Fruit fly (Drosophila melanogaster): ENCODE measurements around the gene Lk.
A peak's percentile ranks its signal among the peaks of the same experiment; 100 is the strongest.

Gene Lk

DNA sequence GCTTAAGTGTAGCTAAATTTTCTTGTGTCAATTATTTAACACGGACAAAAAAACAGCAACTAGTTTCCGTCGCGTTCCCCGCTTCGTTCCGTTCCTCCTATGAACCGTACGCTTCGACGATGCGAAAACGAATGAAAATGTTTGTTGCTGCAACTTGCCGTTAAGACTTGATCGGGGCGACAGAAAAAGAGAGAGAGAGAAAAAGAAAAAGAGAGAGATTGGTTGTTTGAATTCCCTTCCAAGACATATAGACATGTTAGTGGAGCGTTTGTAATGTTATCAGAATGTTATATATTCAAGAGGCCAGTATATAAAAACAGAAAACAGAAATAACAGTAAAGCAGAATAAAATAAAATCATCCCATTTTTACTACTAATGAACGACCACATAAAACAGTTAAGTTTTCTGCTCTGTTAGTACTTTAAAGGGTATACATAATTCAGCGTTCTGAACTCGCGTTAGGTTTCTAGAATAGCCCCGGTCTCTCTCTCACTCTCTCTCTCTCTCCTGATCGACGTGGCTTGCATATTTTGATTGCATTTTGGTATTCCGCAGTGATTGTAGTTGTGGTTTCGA, 9.6 kb downstream of the Lk start, which contains the start of gene Gbs-70E (continued):
- peak; percentile 94 for TF ChIP-seq CG7839 (tag; optimal IDR thresholded peaks at IDR 0.05)
- TF ChIP-seq CG16863 (GFP tag; optimal IDR thresholded peaks at IDR 0.05), result peak; percentile 93
- peak; percentile 31 for TF ChIP-seq stwl (tag; optimal IDR thresholded peaks at IDR 0.05)
- TF ChIP-seq Fer1 (GFP tag; optimal IDR thresholded peaks at IDR 0.05), result peak; percentile 93
- peak; percentile 88 for TF ChIP-seq zen (tag; optimal IDR thresholded peaks at IDR 0.05)
- TF ChIP-seq CTCF (GFP tag; optimal IDR thresholded peaks at IDR 0.05), result peak; percentile 22
- peak; percentile 86; the same call in 1 of the 2 replicates for TF ChIP-seq CG4730 (GFP tag; IDR thresholded peaks at IDR 0.05)
- peak; percentile 59 for TF ChIP-seq TFAM (GFP tag; optimal IDR thresholded peaks at IDR 0.05)
- peak; percentile 92 for TF ChIP-seq lab (GFP tag; optimal IDR thresholded peaks at IDR 0.05)
- no peak for TF ChIP-seq Optix (GFP tag; IDR thresholded peaks at IDR 0.05)
- TF ChIP-seq gsb-n (tag; optimal IDR thresholded peaks at IDR 0.05), result peak; percentile 94
- peak; percentile 90 for TF ChIP-seq CG17385 (GFP tag; optimal IDR thresholded peaks at IDR 0.05)
- TF ChIP-seq CG8478 (optimal IDR thresholded peaks at IDR 0.05), result no peak
- TF ChIP-seq Dad (GFP tag; optimal IDR thresholded peaks at IDR 0.05), result peak; percentile 84
- peak; percentile 70; the same call in 1 of the 2 replicates for TF ChIP-seq ro (GFP tag; IDR thresholded peaks at IDR 0.05)
- peak; percentile 74 for TF ChIP-seq CG1603 (tag; optimal IDR thresholded peaks at IDR 0.05)
- peak; percentile 69 for TF ChIP-seq CG30020 (tag; optimal IDR thresholded peaks at IDR 0.05)
- TF ChIP-seq Hr39 (optimal IDR thresholded peaks at IDR 0.05), result no peak
- TF ChIP-seq Ets65A (GFP tag), result peak; percentile 94

DNA sequence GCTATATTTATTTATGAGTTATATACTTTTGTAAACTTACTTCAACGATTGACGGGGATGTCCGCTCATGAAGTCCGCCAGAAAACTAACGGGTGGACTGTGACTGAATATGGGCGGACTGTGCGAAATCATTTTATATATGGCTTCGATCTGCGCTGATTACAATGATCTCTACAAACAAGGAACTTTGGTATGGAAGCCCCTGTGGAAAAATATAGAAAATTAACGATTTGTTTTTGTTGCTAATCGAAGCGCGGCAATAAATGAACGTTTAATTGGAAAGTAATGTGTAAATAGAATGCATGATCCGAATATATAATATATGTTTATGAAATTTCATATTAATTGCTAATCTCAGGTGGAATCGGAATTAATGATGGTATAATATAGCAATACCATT, 10.6 kb downstream of the Lk start:
- TF ChIP-seq sens (GFP tag) (peak; percentile 54), Med (GFP tag) (peak; percentile 60), ewg (GFP tag; optimal IDR thresholded peaks at IDR 0.05) (no peak), croc (GFP tag; conservative IDR thresholded peaks at IDR 0.05) (no peak), CG6654 (GFP tag; optimal IDR thresholded peaks at IDR 0.05) (no peak), Dll (GFP tag; IDR thresholded peaks at IDR 0.05; ENCODE audit: partially characterized antibody) (no peak)

DNA sequence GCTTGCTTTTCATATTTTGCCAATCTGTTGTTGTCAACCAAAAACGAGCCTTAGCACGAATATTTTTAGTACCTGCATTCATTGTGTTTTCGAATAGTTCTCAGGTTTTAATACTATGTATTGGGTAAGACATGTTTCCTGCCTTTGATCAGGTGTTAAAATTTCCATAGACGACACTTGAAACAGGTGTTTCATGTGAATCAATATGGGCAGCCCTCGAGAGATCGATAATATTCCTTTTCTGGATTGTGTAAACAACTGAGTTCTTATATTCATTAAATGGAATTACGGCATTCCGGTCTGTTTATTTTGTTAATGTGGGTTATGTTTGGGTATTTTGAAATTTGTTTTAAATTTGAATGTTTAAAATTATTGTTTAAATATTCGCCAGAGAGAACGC, 11.3 kb downstream of the Lk start:
- TF ChIP-seq Hmr (GFP tag; optimal IDR thresholded peaks at IDR 0.05), result peak; percentile 53
- TF ChIP-seq CG1603 (tag; optimal IDR thresholded peaks at IDR 0.05), result no peak
- no peak for TF ChIP-seq CG8388 (GFP tag; optimal IDR thresholded peaks at IDR 0.05)
- TF ChIP-seq Pdp1 (GFP tag; optimal IDR thresholded peaks at IDR 0.05), result peak in 1 of 2 experiments; percentile 18
- TF ChIP-seq ro (GFP tag; IDR thresholded peaks at IDR 0.05), result no peak
- TF ChIP-seq CG14860 (GFP tag; IDR thresholded peaks at IDR 0.05; ENCODE audit: partially characterized antibody), result no peak
- peak; percentile 21 for TF ChIP-seq kah (GFP tag; optimal IDR thresholded peaks at IDR 0.05)
- TF ChIP-seq onecut (GFP tag; IDR thresholded peaks at IDR 0.05), result peak; percentile 34; the same call in 1 of the 2 replicates
- TF ChIP-seq dpn (GFP tag; optimal IDR thresholded peaks at IDR 0.05), result peak in 1 of 2 experiments; percentile 38
- TF ChIP-seq CG4707 (GFP tag; optimal IDR thresholded peaks at IDR 0.05), result peak; percentile 31
- no peak for TF ChIP-seq chm (GFP tag; IDR thresholded peaks at IDR 0.05)
- no peak for TF ChIP-seq CG9437 (GFP tag; optimal IDR thresholded peaks at IDR 0.05)
- peak; percentile 37 for TF ChIP-seq gro (GFP tag; optimal IDR thresholded peaks at IDR 0.05)
- no peak for TF ChIP-seq fu2 (GFP tag; optimal IDR thresholded peaks at IDR 0.05)
- peak; percentile 48 for TF ChIP-seq CG13296 (GFP tag; optimal IDR thresholded peaks at IDR 0.05)
- TF ChIP-seq CG15601 (tag; optimal IDR thresholded peaks at IDR 0.05), result peak; percentile 30
- peak; percentile 2 for TF ChIP-seq ac (GFP tag; optimal IDR thresholded peaks at IDR 0.05)
- no peak for TF ChIP-seq hkb (optimal IDR thresholded peaks at IDR 0.05)
- TF ChIP-seq hkb (GFP tag; IDR thresholded peaks at IDR 0.05), result peak; percentile 60; the same call in 1 of the 2 replicates
- no peak for TF ChIP-seq inv (GFP tag; IDR thresholded peaks at IDR 0.05; ENCODE audit: partially characterized antibody)
- TF ChIP-seq CG11504 (tag; optimal IDR thresholded peaks at IDR 0.05), result peak; percentile 6
- TF ChIP-seq dan (GFP tag; IDR thresholded peaks at IDR 0.05), result no peak
- TF ChIP-seq HHEX (GFP tag; optimal IDR thresholded peaks at IDR 0.05), result peak; percentile 55
- TF ChIP-seq CG6854 (GFP tag; optimal IDR thresholded peaks at IDR 0.05), result peak; percentile 15
- TF ChIP-seq wek (GFP tag; optimal IDR thresholded peaks at IDR 0.05), result peak; percentile 36
- TF ChIP-seq NK7.1 (GFP tag; optimal IDR thresholded peaks at IDR 0.05), result peak; percentile 9
- no peak for TF ChIP-seq Optix (GFP tag; IDR thresholded peaks at IDR 0.05)
- TF ChIP-seq sens (GFP tag), result peak; percentile 78
